Worm (Caenorhabditis elegans): ENCODE measurements around the gene mdh-1.

ce11 chrV:6487878-6488277 is 28.4 kb downstream of the mdh-1 start:
- TF ChIP-seq T07F8.4 (tag; optimal IDR thresholded peaks at IDR 0.05) (no peak), lir-1 (GFP tag; conservative IDR thresholded peaks at IDR 0.05) (no peak), F52B5.7 (tag; optimal IDR thresholded peaks at IDR 0.05) (no peak), Y56A3A.18 (GFP tag; IDR thresholded peaks at IDR 0.05) (0 out of 2 replicates have a peak, but pooled peaks have one; percentile 7), bed-1 (GFP tag; IDR thresholded peaks at IDR 0.05) (no peak), ztf-28 (GFP tag; IDR thresholded peaks at IDR 0.05) (no peak), unc-130 (GFP tag; optimal IDR thresholded peaks at IDR 0.05) (no peak), rec-8 (tag; optimal IDR thresholded peaks at IDR 0.05) (no peak), nfya-1 (tag; optimal IDR thresholded peaks at IDR 0.05; ENCODE audit: borderline replicate concordance, insufficient read depth) (no peak), unc-62 (GFP tag; optimal IDR thresholded peaks at IDR 0.05) (no peak)

All from whole organism, young adult.